Worm (Caenorhabditis elegans) whole organism, mixed stage, embryonic: ENCODE measurements around the gene R10E11.5.
A peak's percentile ranks its signal among the peaks of the same experiment; 100 is the strongest.

Experiments
- M03D4.4 ChIP-seq: sonication (generic microtip); optimal IDR thresholded peaks from 2 replicates; lab custom pipeline; 2017; ENCODE audit warnings: mild to moderate bottlenecking, missing genetic modification characterization, missing compliant biosample characterization
- bed-3 ChIP-seq: fragments of 200-800 bp; sonication (Bioruptor generic); optimal IDR thresholded peaks from 3 replicates; lab custom pipeline; 2018; ENCODE audit warnings: mild to moderate bottlenecking, missing genetic modification characterization, moderate library complexity, missing compliant biosample characterization
- blmp-1 ChIP-seq: fragments of 150-350 bp; optimal IDR thresholded peaks from 2 replicates; lab custom pipeline; 2014; ENCODE audit warnings: missing biosample characterization, missing genetic modification characterization
- ceh-39 ChIP-seq: fragments of 150-350 bp; optimal IDR thresholded peaks from 2 replicates; lab custom pipeline; 2014; ENCODE audit warnings: missing biosample characterization, missing genetic modification characterization
- ceh-43 ChIP-seq: fragments of 200-800 bp; sonication (Bioruptor generic); optimal IDR thresholded peaks from 2 replicates; lab custom pipeline; 2018; ENCODE audit warnings: mild to moderate bottlenecking, missing genetic modification characterization, moderate library complexity, missing compliant biosample characterization
- ceh-83 ChIP-seq: fragments of 200-800 bp; sonication (Bioruptor generic); optimal IDR thresholded peaks from 2 replicates; lab custom pipeline; 2018; ENCODE audit warnings: mild to moderate bottlenecking, missing genetic modification characterization, missing compliant biosample characterization
- ces-1 ChIP-seq: fragments of 150-350 bp; optimal IDR thresholded peaks from 2 replicates; lab custom pipeline; 2014; ENCODE audit warnings: missing biosample characterization, missing genetic modification reagents, missing genetic modification characterization
- cnd-1 ChIP-seq: fragments of 200-800 bp; sonication (Bioruptor generic); optimal IDR thresholded peaks from 2 replicates; lab custom pipeline; 2018; ENCODE audit warnings: mild to moderate bottlenecking, missing genetic modification characterization, missing compliant biosample characterization
- drap-1 ChIP-seq: fragments of 200-800 bp; sonication (Bioruptor generic); optimal IDR thresholded peaks from 3 replicates; lab custom pipeline; 2018; ENCODE audit warnings: mild to moderate bottlenecking, missing genetic modification characterization, missing compliant biosample characterization
- elt-1 ChIP-seq: sonication (generic microtip); optimal IDR thresholded peaks from 2 replicates; lab custom pipeline; 2017; ENCODE audit warnings: missing genetic modification characterization, mild to moderate bottlenecking, missing compliant biosample characterization, antibody characterized with exemption, moderate library complexity, borderline replicate concordance; ENCODE audit not compliant: insufficient read depth
- flh-1 ChIP-seq: fragments of 200-800 bp; sonication (Bioruptor generic); optimal IDR thresholded peaks from 2 replicates; lab custom pipeline; 2018; ENCODE audit warnings: mild to moderate bottlenecking, missing genetic modification characterization, moderate library complexity, missing compliant biosample characterization
- ham-2 ChIP-seq: fragments of 200-800 bp; sonication (Bioruptor generic); optimal IDR thresholded peaks from 2 replicates; lab custom pipeline; 2018; ENCODE audit warnings: mild to moderate bottlenecking, missing genetic modification characterization, missing compliant biosample characterization
- lin-13 ChIP-seq: fragments of 150-350 bp; optimal IDR thresholded peaks from 2 replicates; lab custom pipeline; 2014; ENCODE audit warnings: missing biosample characterization, missing genetic modification characterization
- lin-32 ChIP-seq: fragments of 200-800 bp; sonication (Bioruptor generic); optimal IDR thresholded peaks from 2 replicates; lab custom pipeline; 2018; ENCODE audit warnings: mild to moderate bottlenecking, missing genetic modification characterization, missing compliant biosample characterization
- lsy-2 ChIP-seq: fragments of 150-350 bp; optimal IDR thresholded peaks from 2 replicates; lab custom pipeline; 2014; ENCODE audit warnings: missing biosample characterization, missing genetic modification characterization
- mab-5 ChIP-seq: fragments of 150-350 bp; optimal IDR thresholded peaks from 2 replicates; lab custom pipeline; 2014; ENCODE audit warnings: missing biosample characterization, missing genetic modification characterization
- mep-1 ChIP-seq: fragments of 150-350 bp; optimal IDR thresholded peaks from 2 replicates; lab custom pipeline; 2017; ENCODE audit warnings: missing biosample characterization, missing genetic modification reagents, missing genetic modification characterization, inconsistent platforms
- nhr-12 ChIP-seq: fragments of 150-350 bp; optimal IDR thresholded peaks from 2 replicates; lab custom pipeline; 2014; ENCODE audit warnings: missing biosample characterization, missing genetic modification characterization
- nhr-2 ChIP-seq: fragments of 150-350 bp; optimal IDR thresholded peaks from 2 replicates; lab custom pipeline; 2014; ENCODE audit warnings: missing biosample characterization, missing genetic modification characterization
- nhr-28 ChIP-seq: fragments of 150-350 bp; optimal IDR thresholded peaks from 2 replicates; lab custom pipeline; 2014; ENCODE audit warnings: missing biosample characterization, missing genetic modification characterization
- nhr-76 ChIP-seq: sonication (generic microtip); optimal IDR thresholded peaks from 2 replicates; lab custom pipeline; 2017; ENCODE audit warnings: missing biosample characterization, missing genetic modification characterization
- pha-4 ChIP-seq: fragments of 150-350 bp; optimal IDR thresholded peaks from 2 replicates; lab custom pipeline; 2018; ENCODE audit warnings: missing biosample characterization, missing genetic modification reagents, missing genetic modification characterization
- snpc-4 ChIP-seq: fragments of 150-350 bp; optimal IDR thresholded peaks from 2 replicates; lab custom pipeline; 2014; ENCODE audit warnings: missing biosample characterization, missing genetic modification characterization
- sptf-1 ChIP-seq: sonication (generic microtip); optimal IDR thresholded peaks from 2 replicates; lab custom pipeline; 2017; ENCODE audit warnings: mild to moderate bottlenecking, missing genetic modification characterization, moderate library complexity, missing compliant biosample characterization
- tbx-8 ChIP-seq: fragments of 200-800 bp; sonication (Bioruptor generic); optimal IDR thresholded peaks from 2 replicates; lab custom pipeline; 2018; ENCODE audit warnings: mild to moderate bottlenecking, missing genetic modification characterization, moderate library complexity, missing compliant biosample characterization
- unc-120 ChIP-seq: sonication (generic microtip); optimal IDR thresholded peaks from 2 replicates; lab custom pipeline; 2017; ENCODE audit warnings: missing genetic modification characterization, missing compliant biosample characterization; ENCODE audit not compliant: poor library complexity, severe bottlenecking
- unc-62 ChIP-seq: fragments of 150-350 bp; optimal IDR thresholded peaks from 2 replicates; lab custom pipeline; 2014; ENCODE audit warnings: missing biosample characterization, missing genetic modification reagents, missing genetic modification characterization
- zip-8 ChIP-seq: fragments of 150-350 bp; optimal IDR thresholded peaks from 2 replicates; lab custom pipeline; 2014; ENCODE audit warnings: missing biosample characterization, missing genetic modification characterization
- ztf-11 ChIP-seq: fragments of 150-350 bp; optimal IDR thresholded peaks from 2 replicates; lab custom pipeline; 2014; ENCODE audit warnings: missing biosample characterization, missing genetic modification characterization

The R10E11.5 gene

DNA sequence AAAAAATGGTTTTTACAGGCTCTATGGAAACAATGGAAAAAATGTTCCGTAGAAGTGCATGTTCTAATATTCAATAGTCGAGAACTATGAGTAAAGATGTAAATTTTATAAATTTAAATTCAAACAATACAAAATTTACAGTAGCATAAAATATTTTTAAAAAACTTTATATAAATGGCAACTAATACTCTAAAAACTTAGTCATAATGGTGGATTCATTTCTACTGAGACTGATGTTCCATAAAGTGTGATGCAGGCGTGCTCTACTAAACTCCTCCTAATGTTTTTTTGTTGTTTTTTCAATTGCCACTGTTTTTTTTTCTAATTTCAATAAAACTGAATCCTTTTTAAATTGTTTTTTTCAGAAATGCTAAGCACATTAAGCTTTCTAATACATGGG is 18.7 kb upstream of the R10E11.5 start, which contains the start of gene gtap-2:
Gene gtap-2, plus strand, starts transcription at position 366 of the 400 bp plus-strand sequence.
- TF ChIP-seq ceh-43 (no peak), tbx-8 (no peak), bed-3 (GFP tag; lab: Kevin White, UChicago) (no peak), flh-1 (GFP tag; lab: Kevin White, UChicago) (no peak), mab-5 (tag; lab: Kevin White, UChicago) (no peak), lsy-2 (peak; percentile 35), ces-1 (GFP tag; lab: Kevin White, UChicago) (peak; percentile 72), lin-32 (GFP tag; lab: Kevin White, UChicago) (no peak), nhr-76 (tag; lab: Kevin White, UChicago) (no peak)

DNA sequence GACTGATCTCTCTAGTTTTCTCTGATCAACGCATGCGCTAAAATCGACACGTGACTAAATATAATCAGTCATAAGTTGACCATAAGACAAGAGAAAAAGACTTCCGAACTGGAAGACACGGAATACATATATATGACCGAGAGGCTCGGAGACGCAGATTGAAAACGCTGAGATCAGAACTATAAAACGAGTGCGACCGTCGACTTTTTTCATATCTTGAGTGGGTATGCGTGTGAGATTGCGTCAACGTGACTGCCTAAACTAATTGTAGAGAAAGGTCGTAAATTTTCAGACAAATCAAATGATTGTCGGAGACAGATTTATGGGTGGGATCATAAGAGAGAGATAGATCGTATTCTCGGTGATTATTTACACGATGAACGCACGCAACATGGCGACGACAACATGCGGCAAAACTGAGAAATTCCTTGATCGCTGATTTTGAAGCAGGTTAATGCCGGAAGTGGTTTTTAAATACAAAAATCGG is 18.1 kb upstream of the R10E11.5 start:
- TF ChIP-seq elt-1 (tag; lab: Kevin White, UChicago) (no peak), lsy-2 (no peak), ham-2 (no peak), ztf-11 (no peak), zip-8 (tag; lab: Kevin White, UChicago) (no peak), unc-62 (GFP tag; lab: Kevin White, UChicago) (peak; percentile 4)

DNA sequence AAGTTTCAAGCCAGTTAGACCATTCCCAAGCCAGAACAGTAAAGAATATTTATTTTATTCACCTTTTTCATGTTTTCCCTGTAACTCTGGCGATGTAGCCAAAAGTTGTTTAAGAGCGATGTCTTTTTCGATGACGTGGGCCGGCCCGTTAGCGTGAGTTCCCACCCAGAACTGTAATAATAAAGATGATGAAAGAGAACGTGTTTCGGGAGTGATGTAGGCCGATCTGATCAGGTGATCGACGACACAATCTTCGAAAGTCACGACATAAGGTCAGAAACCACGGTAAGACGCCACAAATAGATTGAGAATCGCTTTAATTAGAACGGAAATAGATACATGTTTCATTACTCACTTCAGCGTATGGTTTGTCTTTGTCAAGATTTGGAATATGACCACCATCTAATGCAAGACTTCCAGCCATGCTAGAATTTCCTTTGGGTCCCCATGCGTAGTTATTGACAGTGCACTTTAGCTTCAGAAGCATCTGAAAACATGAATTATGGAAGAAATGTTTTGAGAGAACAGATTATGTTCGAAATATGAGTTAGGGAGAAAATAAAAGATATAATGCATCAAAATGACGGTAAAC is 17.6 kb upstream of the R10E11.5 start, which contains the start of gene ZK632.4:
Gene ZK632.4, minus strand, starts transcription at position 487 of the 592 bp plus-strand sequence.
- TF ChIP-seq blmp-1 (tag; lab: Kevin White, UChicago), result no peak
- no peak for TF ChIP-seq cnd-1 (tag; lab: Kevin White, UChicago)
- no peak for TF ChIP-seq bed-3 (GFP tag; lab: Kevin White, UChicago)
- TF ChIP-seq ham-2, result no peak
- no peak for TF ChIP-seq ceh-83
- no peak for TF ChIP-seq snpc-4 (tag; lab: Kevin White, UChicago)
- no peak for TF ChIP-seq zip-8 (tag; lab: Kevin White, UChicago)
- TF ChIP-seq ceh-43, result no peak
- TF ChIP-seq nhr-28, result no peak
- no peak for TF ChIP-seq lsy-2
- TF ChIP-seq nhr-12, result no peak
- no peak for TF ChIP-seq pha-4 (tag; lab: Kevin White, UChicago)
- TF ChIP-seq mep-1 (tag; lab: Kevin White, UChicago), result no peak
- no peak for TF ChIP-seq unc-120 (tag; lab: Kevin White, UChicago)

- TF ChIP-seq pha-4 (tag; lab: Kevin White, UChicago), result no peak
- TF ChIP-seq ham-2, result peak; percentile 29
- peak; percentile 55 for TF ChIP-seq nhr-2
- TF ChIP-seq, all 35 proteins: peak for 2
Measured at ce11 chrIII:9804997-9805610, 15.6 kb upstream of the R10E11.5 start, which contains the start of gene riok-3. Gene riok-3 (minus strand): TSS chrIII:9805011.

- TF ChIP-seq M03D4.4 (tag; lab: Kevin White, UChicago), result no peak
- no peak for TF ChIP-seq flh-1 (GFP tag; lab: Kevin White, UChicago)
- no peak for TF ChIP-seq ceh-43
- TF ChIP-seq sptf-1 (tag; lab: Kevin White, UChicago), result no peak
- TF ChIP-seq bed-3 (GFP tag; lab: Kevin White, UChicago), result no peak
- no peak for TF ChIP-seq nhr-76 (tag; lab: Kevin White, UChicago)
- TF ChIP-seq ceh-83, result no peak
- no peak for TF ChIP-seq elt-1 (tag; lab: Kevin White, UChicago)
- TF ChIP-seq ceh-39 (tag; lab: Kevin White, UChicago), result no peak
Measured at ce11 chrIII:9802045-9802444, 12.6 kb upstream of the R10E11.5 start.

- no peak for TF ChIP-seq unc-62 (GFP tag; lab: Kevin White, UChicago)
- TF ChIP-seq lin-32 (GFP tag; lab: Kevin White, UChicago), result no peak
- TF ChIP-seq bed-3 (GFP tag; lab: Kevin White, UChicago), result no peak
- no peak for TF ChIP-seq nhr-28
- TF ChIP-seq drap-1 (GFP tag; lab: Kevin White, UChicago), result no peak
- TF ChIP-seq ztf-11, result no peak
- TF ChIP-seq lin-13 (tag; lab: Kevin White, UChicago), result no peak
- TF ChIP-seq ceh-83, result no peak
- no peak for TF ChIP-seq snpc-4 (tag; lab: Kevin White, UChicago)
- no peak for TF ChIP-seq mab-5 (tag; lab: Kevin White, UChicago)
- no peak for TF ChIP-seq flh-1 (GFP tag; lab: Kevin White, UChicago)
Measured at ce11 chrIII:9798478-9799157, 9.2 kb upstream of the R10E11.5 start, which contains the start of gene ZK632.2. Gene ZK632.2 (plus strand): TSS chrIII:9799107.
